Worm (Caenorhabditis elegans) whole organism, midembryonic: ENCODE results near the gene algn-8.

Experiments
- flt-1 ChIP-seq: fragments of 200-800 bp; sonication (Bioruptor generic); IDR thresholded peaks from 2 replicates; pipeline ENCODE4 v1.3.6; 2022; ENCODE audit warnings: missing genetic modification characterization, missing compliant biosample characterization
- klf-2 ChIP-seq: fragments of 200-800 bp; sonication (Bioruptor generic); conservative IDR thresholded peaks from 2 replicates; pipeline ENCODE4 v1.3.6; 2022; ENCODE audit warnings: missing genetic modification reagents, missing genetic modification characterization, missing compliant biosample characterization
- tab-1 ChIP-seq: fragments of 200-800 bp; sonication (Bioruptor generic); IDR thresholded peaks from 2 replicates; pipeline ENCODE4 v1.3.6; 2022; ENCODE audit warnings: missing genetic modification characterization, missing compliant biosample characterization
- ztf-23 ChIP-seq: fragments of 200-800 bp; sonication (Bioruptor generic); IDR thresholded peaks from 2 replicates; pipeline ENCODE4 v1.3.6; 2022; ENCODE audit warnings: missing genetic modification reagents, missing genetic modification characterization, missing compliant biosample characterization
- ztf-29 ChIP-seq: fragments of 200-800 bp; sonication (Bioruptor generic); IDR thresholded peaks from 2 replicates; pipeline ENCODE4 v1.3.6; 2022; ENCODE audit warnings: missing genetic modification reagents, missing genetic modification characterization, missing compliant biosample characterization

DNA sequence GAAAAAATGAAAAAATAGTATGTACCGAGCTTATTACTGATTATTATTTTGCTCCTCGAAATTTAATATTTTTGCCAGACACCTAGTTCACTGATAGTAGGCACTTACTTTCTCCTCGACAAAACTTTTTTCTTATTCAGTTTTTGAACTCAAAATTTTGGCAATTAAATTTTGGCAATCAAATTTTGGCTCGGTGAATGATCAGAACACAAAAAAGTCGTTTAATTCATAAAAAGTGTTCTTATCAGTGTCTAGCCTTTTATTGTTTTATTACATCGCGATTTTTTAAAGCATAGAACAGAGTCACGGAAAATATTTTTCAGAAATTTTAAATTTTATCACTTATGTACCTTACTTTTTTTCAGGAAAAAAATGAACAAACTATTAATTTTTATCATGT, 8.9 kb upstream of the algn-8 start:
- TF ChIP-seq klf-2 (GFP tag; lab: Robert Waterston, UW) (no peak), flt-1 (no peak), tab-1 (GFP tag; lab: Robert Waterston, UW) (no peak), ztf-29 (GFP tag; lab: Robert Waterston, UW) (no peak), ztf-23 (GFP tag; lab: Robert Waterston, UW) (no peak)
